Fruit fly (Drosophila melanogaster): ENCODE data around the gene sloth1.

- no peak for TF ChIP-seq Gug (GFP tag; IDR thresholded peaks at IDR 0.05)
- no peak for TF ChIP-seq net (GFP tag; optimal IDR thresholded peaks at IDR 0.05)
- no peak for TF ChIP-seq Hr4 (GFP tag; optimal IDR thresholded peaks at IDR 0.05)
- no peak for TF ChIP-seq fd85E (GFP tag; optimal IDR thresholded peaks at IDR 0.05)
- TF ChIP-seq dsx (GFP tag; optimal IDR thresholded peaks at IDR 0.05; ENCODE audit: poor library complexity, severe bottlenecking): no peak
- no peak for TF ChIP-seq CG6792 (GFP tag; optimal IDR thresholded peaks at IDR 0.05)
- no peak for TF ChIP-seq esn (GFP tag; optimal IDR thresholded peaks at IDR 0.05)
- TF ChIP-seq acj6 (GFP tag; optimal IDR thresholded peaks at IDR 0.05): no peak
- TF ChIP-seq CG11294 (GFP tag; IDR thresholded peaks at IDR 0.05): no peak
- TF ChIP-seq CG16779 (tag; optimal IDR thresholded peaks at IDR 0.05): no peak
- TF ChIP-seq achi (GFP tag; optimal IDR thresholded peaks at IDR 0.05): no peak
These were observed 25.9 kb downstream of the sloth1 start for dm6 chrX:7037061-7037460.
